Fruit fly (Drosophila melanogaster): Measurements from ENCODE around the gene Cap-D3.

DNA sequence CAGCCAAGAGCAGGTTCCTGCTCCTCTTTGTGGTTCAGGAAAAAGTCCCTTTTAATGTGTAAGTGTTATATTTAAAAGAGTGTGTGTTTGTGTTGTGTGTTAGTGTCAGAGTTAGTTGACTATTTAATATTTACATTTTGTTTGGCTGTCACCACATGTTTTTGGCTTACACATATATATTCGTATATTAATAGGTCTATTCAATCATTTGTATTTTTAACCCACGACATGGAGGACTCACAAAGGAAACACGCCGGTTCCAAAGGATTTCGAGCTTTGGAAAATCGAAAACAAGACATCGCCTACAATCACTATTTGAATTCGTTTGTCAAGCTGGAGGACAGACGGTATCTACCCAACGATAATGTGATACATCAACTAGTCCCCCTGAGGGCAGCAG is 28.0 kb downstream of the Cap-D3 start, which contains the start of the genes CG14013 and CG14017:
- no peak for TF ChIP-seq psq (optimal IDR thresholded peaks at IDR 0.05)
- no peak for TF ChIP-seq insv (optimal IDR thresholded peaks at IDR 0.05)
- no peak for TF ChIP-seq ttk (optimal IDR thresholded peaks at IDR 0.05)
- TF ChIP-seq Sin3A (optimal IDR thresholded peaks at IDR 0.05): no peak
- no peak for TF ChIP-seq h (optimal IDR thresholded peaks at IDR 0.05)
- no peak for TF ChIP-seq Myc (optimal IDR thresholded peaks at IDR 0.05)

Measured in Kc167 (cell line).